Worm (Caenorhabditis elegans) whole organism, L1 larva: ENCODE data around the gene T14B4.8.

Experiments used
- C16A3.4 ChIP-seq: fragments of 150-350 bp; optimal IDR thresholded peaks from 2 replicates; lab custom pipeline; 2014; ENCODE audit warnings: missing biosample characterization, missing genetic modification characterization
- Y116A8C.19 ChIP-seq: sonication (generic microtip); optimal IDR thresholded peaks from 2 replicates; lab custom pipeline; 2016; ENCODE audit warnings: missing compliant biosample characterization, missing genetic modification characterization, borderline replicate concordance
- aha-1 ChIP-seq: fragments of 150-350 bp; optimal IDR thresholded peaks from 2 replicates; lab custom pipeline; 2014; ENCODE audit warnings: missing biosample characterization, missing genetic modification characterization
- alr-1 ChIP-seq: fragments of 200-800 bp; sonication (Bioruptor generic); optimal IDR thresholded peaks from 2 replicates; lab custom pipeline; 2018; ENCODE audit warnings: borderline replicate concordance, mild to moderate bottlenecking, missing genetic modification characterization, missing compliant biosample characterization
- aly-2 ChIP-seq: fragments of 150-350 bp; optimal IDR thresholded peaks from 2 replicates; lab custom pipeline; 2014; ENCODE audit warnings: missing biosample characterization, missing genetic modification characterization
- ceh-82 ChIP-seq, 3 experiments: fragments of 150-350 bp in 1 of 3; sonication (generic microtip) in 2 of 3; optimal IDR thresholded peaks; 2 replicates each; lab custom pipeline; 2014 to 2017; ENCODE audit warnings: missing biosample characterization in 3 of 3, missing genetic modification characterization in 3 of 3
- ceh-88 ChIP-seq: fragments of 200-800 bp; sonication (Bioruptor generic); IDR thresholded peaks from 2 replicates; pipeline ENCODE4 v1.3.6; 2022; ENCODE audit warnings: missing genetic modification characterization, missing compliant biosample characterization
- ces-1 ChIP-seq: fragments of 150-350 bp; optimal IDR thresholded peaks from 2 replicates; lab custom pipeline; 2014; ENCODE audit warnings: missing biosample characterization, missing genetic modification reagents, missing genetic modification characterization
- efl-1 ChIP-seq, 4 experiments: fragments of 150-350 bp; optimal IDR thresholded peaks in 3 of 4; peaks in 1 of 4; 1 replicate in 1 of 4; 2 replicates in 3 of 4; lab custom pipeline; 2014; ENCODE audit warnings: missing biosample characterization in 2 of 4, missing genetic modification characterization in 2 of 4, missing genetic modification reagents in 2 of 4
- efl-3 ChIP-seq: fragments of 200-800 bp; sonication (Bioruptor generic); optimal IDR thresholded peaks from 2 replicates; lab custom pipeline; 2018; ENCODE audit warnings: mild to moderate bottlenecking, missing genetic modification characterization, missing compliant biosample characterization
- egl-27 ChIP-seq, 2 experiments: fragments of 150-350 bp in 1 of 2; sonication (generic microtip); optimal IDR thresholded peaks; 3 replicates each; lab custom pipeline; 2017 to 2018; ENCODE audit warnings: missing biosample characterization in 2 of 2, missing genetic modification characterization in 2 of 2, missing genetic modification reagents in 2 of 2
- elt-2 ChIP-seq: sonication (generic microtip); optimal IDR thresholded peaks from 2 replicates; lab custom pipeline; 2016; ENCODE audit warnings: missing genetic modification characterization, mild to moderate bottlenecking, inconsistent platforms, missing compliant biosample characterization, missing genetic modification reagents
- elt-3 ChIP-seq, 6 experiments: fragments of 150-350 bp in 1 of 6; sonication (generic microtip); optimal IDR thresholded peaks; 2 replicates each; lab custom pipeline; 2017 to 2018; ENCODE audit warnings: missing biosample characterization in 6 of 6, missing genetic modification characterization in 6 of 6, inconsistent platforms in 1 of 6
- ets-5 ChIP-seq: fragments of 200-800 bp; sonication (Bioruptor generic); IDR thresholded peaks from 2 replicates; pipeline ENCODE4 v1.3.6; 2022; ENCODE audit warnings: missing genetic modification characterization, missing compliant biosample characterization
- fkh-10 ChIP-seq: sonication (generic microtip); optimal IDR thresholded peaks from 2 replicates; lab custom pipeline; 2017; ENCODE audit warnings: missing biosample characterization, missing genetic modification reagents, missing genetic modification characterization
- fkh-4 ChIP-seq: sonication (generic microtip); optimal IDR thresholded peaks from 2 replicates; lab custom pipeline; 2016; ENCODE audit warnings: missing compliant biosample characterization, missing genetic modification characterization, borderline replicate concordance
- grh-1 ChIP-seq: fragments of 200-800 bp; sonication (Bioruptor generic); IDR thresholded peaks from 2 replicates; pipeline ENCODE4 v1.3.6; 2022; ENCODE audit warnings: missing genetic modification reagents, missing genetic modification characterization, missing compliant biosample characterization
- hlh-4 ChIP-seq: sonication (generic microtip); optimal IDR thresholded peaks from 2 replicates; lab custom pipeline; 2016; ENCODE audit warnings: mild to moderate bottlenecking, missing genetic modification characterization, missing compliant biosample characterization
- irx-1 ChIP-seq: sonication (generic microtip); optimal IDR thresholded peaks from 2 replicates; lab custom pipeline; 2016; ENCODE audit warnings: missing genetic modification characterization, missing compliant biosample characterization
- isw-1 ChIP-seq: fragments of 200-800 bp; sonication (Bioruptor generic); IDR thresholded peaks from 2 replicates; pipeline ENCODE4 v1.3.6; 2022; ENCODE audit warnings: missing genetic modification characterization, missing compliant biosample characterization
- jun-1 ChIP-seq: fragments of 150-350 bp; optimal IDR thresholded peaks from 2 replicates; lab custom pipeline; 2014; ENCODE audit warnings: missing biosample characterization, missing genetic modification reagents, missing genetic modification characterization
- lin-13 ChIP-seq: fragments of 150-350 bp; optimal IDR thresholded peaks from 2 replicates; lab custom pipeline; 2014; ENCODE audit warnings: missing biosample characterization, missing genetic modification reagents, missing genetic modification characterization
- lin-14 ChIP-seq: fragments of 200-800 bp; sonication (Bioruptor generic); optimal IDR thresholded peaks from 2 replicates; lab custom pipeline; 2018; ENCODE audit warnings: mild to moderate bottlenecking, missing genetic modification characterization, moderate library complexity, missing compliant biosample characterization
- lin-15B ChIP-seq: fragments of 150-350 bp; sonication (generic microtip); optimal IDR thresholded peaks from 3 replicates; lab custom pipeline; 2014; ENCODE audit warnings: missing biosample characterization, missing genetic modification characterization
- lin-35 ChIP-seq, 2 experiments: fragments of 150-350 bp; optimal IDR thresholded peaks; 2 replicates each; lab custom pipeline; 2014; ENCODE audit warnings: missing biosample characterization in 2 of 2, missing genetic modification characterization in 2 of 2, missing genetic modification reagents in 2 of 2
- lin-39 ChIP-seq: fragments of 150-350 bp; optimal IDR thresholded peaks from 2 replicates; lab custom pipeline; 2014; ENCODE audit warnings: missing biosample characterization, missing genetic modification reagents, missing genetic modification characterization
- lir-3 ChIP-seq: sonication (generic microtip); optimal IDR thresholded peaks from 2 replicates; lab custom pipeline; 2016; ENCODE audit warnings: mild to moderate bottlenecking, missing genetic modification characterization, moderate library complexity, missing compliant biosample characterization; ENCODE audit not compliant: poor library complexity
- lsy-2 ChIP-seq, 2 experiments: fragments of 150-350 bp; optimal IDR thresholded peaks; 2 replicates each; lab custom pipeline; 2014; ENCODE audit warnings: missing biosample characterization in 2 of 2, missing genetic modification characterization in 2 of 2
- mab-9 ChIP-seq: fragments of 200-800 bp; sonication (Bioruptor generic); IDR thresholded peaks from 2 replicates; pipeline ENCODE4 v1.3.6; 2022; ENCODE audit warnings: missing genetic modification reagents, missing genetic modification characterization, missing compliant biosample characterization
- mef-2 ChIP-seq: fragments of 150-350 bp; optimal IDR thresholded peaks from 2 replicates; lab custom pipeline; 2014; ENCODE audit warnings: missing biosample characterization, missing genetic modification characterization
- mep-1 ChIP-seq: fragments of 150-350 bp; optimal IDR thresholded peaks from 2 replicates; lab custom pipeline; 2014; ENCODE audit warnings: missing biosample characterization, missing genetic modification characterization
- nhr-11 ChIP-seq: fragments of 150-350 bp; optimal IDR thresholded peaks from 2 replicates; lab custom pipeline; 2014; ENCODE audit warnings: missing biosample characterization, missing genetic modification characterization
- nhr-19 ChIP-seq: fragments of 200-800 bp; sonication (Bioruptor generic); conservative IDR thresholded peaks from 2 replicates; pipeline ENCODE4 v1.3.6; 2022; ENCODE audit warnings: missing genetic modification characterization, missing compliant biosample characterization
- nhr-20 ChIP-seq: sonication (generic microtip); optimal IDR thresholded peaks from 2 replicates; lab custom pipeline; 2016; ENCODE audit warnings: mild to moderate bottlenecking, missing genetic modification characterization, missing compliant biosample characterization
- nhr-237 ChIP-seq: fragments of 150-350 bp; optimal IDR thresholded peaks from 2 replicates; lab custom pipeline; 2014; ENCODE audit warnings: missing biosample characterization, missing genetic modification characterization
- nhr-47 ChIP-seq: sonication (generic microtip); optimal IDR thresholded peaks from 2 replicates; lab custom pipeline; 2016; ENCODE audit warnings: mild to moderate bottlenecking, missing genetic modification characterization, moderate library complexity, missing compliant biosample characterization
- nhr-71 ChIP-seq: sonication (generic microtip); optimal IDR thresholded peaks from 2 replicates; lab custom pipeline; 2016; ENCODE audit warnings: mild to moderate bottlenecking, missing genetic modification characterization, moderate library complexity, missing compliant biosample characterization
- nhr-77 ChIP-seq: fragments of 150-350 bp; optimal IDR thresholded peaks from 2 replicates; lab custom pipeline; 2014; ENCODE audit warnings: missing biosample characterization, missing genetic modification characterization
- nhr-85 ChIP-seq: sonication (generic microtip); peaks from one replicate; lab custom pipeline; 2016; ENCODE audit warnings: missing genetic modification characterization, inconsistent platforms, missing compliant biosample characterization
- nhr-90 ChIP-seq: sonication (generic microtip); optimal IDR thresholded peaks from 2 replicates; lab custom pipeline; 2016; ENCODE audit warnings: mild to moderate bottlenecking, missing genetic modification characterization, missing compliant biosample characterization; ENCODE audit not compliant: poor library complexity
- pqm-1 ChIP-seq: sonication (generic microtip); optimal IDR thresholded peaks from 3 replicates; lab custom pipeline; 2017; ENCODE audit warnings: missing biosample characterization, missing genetic modification characterization
- rnt-1 ChIP-seq: sonication (generic microtip); optimal IDR thresholded peaks from 2 replicates; lab custom pipeline; 2016; ENCODE audit warnings: mild to moderate bottlenecking, missing genetic modification characterization, moderate library complexity, missing compliant biosample characterization
- skn-1 ChIP-seq: fragments of 150-350 bp; optimal IDR thresholded peaks from 2 replicates; lab custom pipeline; 2014; ENCODE audit warnings: missing biosample characterization, missing genetic modification characterization
- snpc-4 ChIP-seq: fragments of 150-350 bp; optimal IDR thresholded peaks from 2 replicates; lab custom pipeline; 2014; ENCODE audit warnings: missing biosample characterization, missing genetic modification characterization
- snu-23 ChIP-seq: sonication (generic microtip); optimal IDR thresholded peaks from 2 replicates; lab custom pipeline; 2016; ENCODE audit warnings: missing genetic modification characterization, missing compliant biosample characterization
- sptf-1 ChIP-seq: fragments of 150-350 bp; optimal IDR thresholded peaks from 2 replicates; lab custom pipeline; 2014; ENCODE audit warnings: missing biosample characterization, missing genetic modification characterization
- sup-37 ChIP-seq: fragments of 200-800 bp; sonication (Bioruptor generic); optimal IDR thresholded peaks from 2 replicates; lab custom pipeline; 2018; ENCODE audit warnings: mild to moderate bottlenecking, missing genetic modification characterization, missing compliant biosample characterization
- swsn-7 ChIP-seq: sonication (generic microtip); optimal IDR thresholded peaks from 2 replicates; lab custom pipeline; 2016; ENCODE audit warnings: missing genetic modification characterization, missing compliant biosample characterization
- unc-130 ChIP-seq: fragments of 150-350 bp; optimal IDR thresholded peaks from 2 replicates; lab custom pipeline; 2017; ENCODE audit warnings: missing biosample characterization, missing genetic modification characterization, inconsistent platforms
- unc-30 ChIP-seq: sonication (generic microtip); optimal IDR thresholded peaks from 2 replicates; lab custom pipeline; 2017; ENCODE audit warnings: missing biosample characterization, missing genetic modification characterization
- vab-15 ChIP-seq: sonication (generic microtip); optimal IDR thresholded peaks from 2 replicates; lab custom pipeline; 2017; ENCODE audit warnings: missing genotype, mild to moderate bottlenecking, missing genetic modification characterization, missing compliant biosample characterization
- xbp-1 ChIP-seq: sonication (generic microtip); optimal IDR thresholded peaks from 2 replicates; lab custom pipeline; 2016; ENCODE audit warnings: missing genetic modification characterization, missing compliant biosample characterization

The T14B4.8 gene

ce11 chrII:6721581-6721980, 7.6 kb downstream of the T14B4.8 start:
- TF ChIP-seq jun-1 = no peak
- TF ChIP-seq snpc-4 (tag; lab: Kevin White, UChicago) = no peak
- 0 out of 2 replicates have a peak, but pooled peaks have one; percentile 9 for TF ChIP-seq grh-1 (GFP tag; lab: Robert Waterston, UW)
- TF ChIP-seq mef-2 (tag; lab: Kevin White, UChicago) = no peak
- TF ChIP-seq elt-2 = no peak
- peak; percentile 32 for TF ChIP-seq swsn-7 (tag; lab: Kevin White, UChicago)
- TF ChIP-seq lin-13 = no peak
- peak; percentile 32 for TF ChIP-seq irx-1 (tag; lab: Kevin White, UChicago)
- peak; percentile 85 for TF ChIP-seq nhr-20 (tag; lab: Kevin White, UChicago)
- TF ChIP-seq nhr-11 = no peak
- TF ChIP-seq snu-23 (GFP tag; lab: Kevin White, UChicago) = peak; percentile 62
- TF ChIP-seq lin-35 (GFP tag; optimal IDR thresholded peaks at IDR 0.05; lab: Kevin White, UChicago) = peak; percentile 13 to 53
- TF ChIP-seq efl-1 (optimal IDR thresholded peaks at IDR 0.05; lab: Kevin White, UChicago) = peak in 1 of 2 experiments; percentile 31
- peak; percentile 17 to 89 for TF ChIP-seq efl-1 (GFP tag; optimal IDR thresholded peaks at IDR 0.05 in 1 of 2; lab: Kevin White, UChicago)
- TF ChIP-seq nhr-77 (tag; lab: Kevin White, UChicago) = peak; percentile 45
- TF ChIP-seq vab-15 (tag; lab: Kevin White, UChicago) = no peak
- peak in 2 of 6 experiments; percentile 9 to 17 for TF ChIP-seq elt-3 (tag; optimal IDR thresholded peaks at IDR 0.05; lab: Kevin White, UChicago)
- TF ChIP-seq fkh-4 (tag; lab: Kevin White, UChicago) = no peak
- no peak for TF ChIP-seq lin-15B (tag; lab: Kevin White, UChicago)
- peak; percentile 18 to 50 for TF ChIP-seq lsy-2 (tag; optimal IDR thresholded peaks at IDR 0.05; lab: Kevin White, UChicago)
- TF ChIP-seq aly-2 (tag; lab: Kevin White, UChicago) = no peak
- TF ChIP-seq lin-39 (tag; lab: Kevin White, UChicago) = no peak
- no peak for TF ChIP-seq fkh-10
- TF ChIP-seq efl-3 = no peak
- TF ChIP-seq ceh-82 (tag; optimal IDR thresholded peaks at IDR 0.05; lab: Kevin White, UChicago) = peak in 1 of 3 experiments; percentile 12
- no peak for TF ChIP-seq aha-1 (tag; lab: Kevin White, UChicago)
- TF ChIP-seq mab-9 = no peak
- no peak for TF ChIP-seq C16A3.4 (tag; lab: Kevin White, UChicago)
- TF ChIP-seq hlh-4 (tag; lab: Kevin White, UChicago) = no peak
- TF ChIP-seq ets-5 (GFP tag; lab: Robert Waterston, UW) = no peak
- peak; percentile 1 for TF ChIP-seq mep-1 (tag; lab: Kevin White, UChicago)
- peak; percentile 48 for TF ChIP-seq rnt-1 (tag; lab: Kevin White, UChicago)
- TF ChIP-seq xbp-1 (tag; lab: Kevin White, UChicago) = peak; percentile 26
- TF ChIP-seq isw-1 (GFP tag; lab: Robert Waterston, UW) = no peak
- TF ChIP-seq lin-14 (GFP tag; lab: Kevin White, UChicago) = peak; percentile 46
- peak; percentile 7 for TF ChIP-seq skn-1 (tag; lab: Kevin White, UChicago)
- TF ChIP-seq nhr-90 (tag; lab: Kevin White, UChicago) = peak; percentile 3
- no peak for TF ChIP-seq nhr-85
- TF ChIP-seq ces-1 = no peak
- TF ChIP-seq nhr-19 (GFP tag; lab: Robert Waterston, UW) = peak; percentile 64
- no peak for TF ChIP-seq sup-37
- TF ChIP-seq unc-30 (tag; lab: Kevin White, UChicago) = no peak
- no peak for TF ChIP-seq sptf-1 (tag; lab: Kevin White, UChicago)
- TF ChIP-seq pqm-1 (tag; lab: Kevin White, UChicago) = no peak
- no peak for TF ChIP-seq ceh-88 (GFP tag; lab: Robert Waterston, UW)
- no peak for TF ChIP-seq egl-27 (tag; optimal IDR thresholded peaks at IDR 0.05; lab: Kevin White, UChicago)
- TF ChIP-seq nhr-47 (tag; lab: Kevin White, UChicago) = peak; percentile 52
- peak; percentile 56 for TF ChIP-seq nhr-71 (tag; lab: Kevin White, UChicago)
- TF ChIP-seq alr-1 (tag; lab: Kevin White, UChicago) = no peak
- no peak for TF ChIP-seq Y116A8C.19 (tag; lab: Kevin White, UChicago)
- no peak for TF ChIP-seq nhr-237 (tag; lab: Kevin White, UChicago)
- TF ChIP-seq unc-130 (tag; lab: Kevin White, UChicago) = no peak
- TF ChIP-seq lir-3 (tag; lab: Kevin White, UChicago) = peak; percentile 25
